Fruit fly (Drosophila melanogaster) whole organism, wandering third instar larva: Measurements from ENCODE around the gene CG42818.

Source experiments
- Abd-B ChIP-seq: fragments of >200 bp; optimal IDR thresholded peaks from 2 replicates; lab custom pipeline; 2017; ENCODE audit warnings: missing biosample characterization, missing genetic modification characterization
- CG32264 ChIP-seq: fragments of 200-800 bp; sonication (Bioruptor generic); optimal IDR thresholded peaks from 2 replicates; lab custom pipeline; 2016; ENCODE audit warnings: missing biosample characterization, missing genetic modification characterization
- CG9705 ChIP-seq: fragments of 200-800 bp; sonication (Bioruptor generic); optimal IDR thresholded peaks from 2 replicates; lab custom pipeline; 2018; ENCODE audit warnings: missing biosample characterization, mild to moderate bottlenecking, missing genetic modification characterization
- CrebA ChIP-seq: fragments of 200-800 bp; sonication (Bioruptor generic); optimal IDR thresholded peaks from 2 replicates; lab custom pipeline; 2016; ENCODE audit warnings: missing biosample characterization, mild to moderate bottlenecking, missing genetic modification characterization, borderline replicate concordance
- Dfd ChIP-seq: fragments of >200 bp; optimal IDR thresholded peaks from 2 replicates; lab custom pipeline; 2017; ENCODE audit warnings: missing biosample characterization, missing genetic modification characterization
- Dif ChIP-seq: fragments of 200-275, 200-300 bp; sonication (Bioruptor generic); optimal IDR thresholded peaks from 2 replicates; lab custom pipeline; 2018; ENCODE audit warnings: missing biosample characterization, missing genetic modification characterization; ENCODE audit not compliant: partially characterized antibody
- GATAd ChIP-seq: sonication (Bioruptor generic); optimal IDR thresholded peaks from 2 replicates; lab custom pipeline; 2016; ENCODE audit warnings: missing biosample characterization, missing genetic modification characterization
- HLH106 ChIP-seq: fragments of 200-800 bp; optimal IDR thresholded peaks from 3 replicates; lab custom pipeline; 2019; ENCODE audit warnings: missing biosample characterization, mild to moderate bottlenecking, missing genetic modification characterization, moderate library complexity
- Hnf4 ChIP-seq: fragments of 200-800 bp; sonication (Bioruptor generic); optimal IDR thresholded peaks from 2 replicates; lab custom pipeline; 2016; ENCODE audit warnings: missing biosample characterization, mild to moderate bottlenecking, missing genetic modification characterization
- Hr78 ChIP-seq: fragments of >200 bp; optimal IDR thresholded peaks from 2 replicates; lab custom pipeline; 2017; ENCODE audit warnings: missing biosample characterization, missing genetic modification characterization
- Hr83 ChIP-seq: fragments of 200-300 bp; sonication (Bioruptor generic); optimal IDR thresholded peaks from 2 replicates; lab custom pipeline; 2016; ENCODE audit warnings: missing biosample characterization, mild to moderate bottlenecking, missing genetic modification characterization, moderate library complexity; ENCODE audit not compliant: poor library complexity, severe bottlenecking
- Jra ChIP-seq: sonication (Bioruptor generic); optimal IDR thresholded peaks from 2 replicates; lab custom pipeline; 2016; ENCODE audit warnings: missing biosample characterization, missing genetic modification characterization
- Mio ChIP-seq: sonication (Bioruptor generic); optimal IDR thresholded peaks from 2 replicates; lab custom pipeline; 2016; ENCODE audit warnings: missing biosample characterization, missing genetic modification characterization
- Myc ChIP-seq: fragments of >200 bp; optimal IDR thresholded peaks from 2 replicates; lab custom pipeline; 2017
- N ChIP-seq: fragments of >200 bp; optimal IDR thresholded peaks from 2 replicates; lab custom pipeline; 2018; ENCODE audit warnings: missing biosample characterization, missing external identifiers, missing genetic modification characterization
- OdsH ChIP-seq: fragments of 200-800 bp; sonication (Bioruptor generic); optimal IDR thresholded peaks from 2 replicates; lab custom pipeline; 2016; ENCODE audit warnings: missing biosample characterization, mild to moderate bottlenecking, missing genetic modification characterization
- Rel ChIP-seq, 2 experiments: fragments of 200-800 bp; sonication (Bioruptor generic) in 1 of 2; optimal IDR thresholded peaks; 2 replicates in 1 of 2; 3 replicates in 1 of 2; lab custom pipeline; 2016 to 2019; ENCODE audit warnings: mild to moderate bottlenecking in 2 of 2, missing biosample characterization in 2 of 2, missing genetic modification characterization in 2 of 2, moderate library complexity in 1 of 2
- Sp1 ChIP-seq: fragments of 200-800 bp; sonication (Bioruptor generic); optimal IDR thresholded peaks from 3 replicates; lab custom pipeline; 2019; ENCODE audit warnings: missing biosample characterization, mild to moderate bottlenecking, missing genetic modification characterization, moderate library complexity
- br ChIP-seq: fragments of 200-800 bp; sonication (Bioruptor generic); optimal IDR thresholded peaks from 2 replicates; lab custom pipeline; 2016; ENCODE audit warnings: missing biosample characterization, missing genetic modification characterization
- brk ChIP-seq: fragments of 200-800 bp; sonication (Bioruptor generic); optimal IDR thresholded peaks from 2 replicates; lab custom pipeline; 2016; ENCODE audit warnings: missing biosample characterization, mild to moderate bottlenecking, missing genetic modification characterization
- dl ChIP-seq, 2 experiments: fragments of 175-275, 200-275 bp in 1 of 2; fragments of 200-275 bp in 1 of 2; sonication (Bioruptor generic); optimal IDR thresholded peaks; lab custom pipeline; 2018; ENCODE audit warnings: mild to moderate bottlenecking in 2 of 2, missing biosample characterization in 2 of 2, missing genetic modification characterization in 2 of 2, moderate library complexity in 2 of 2; ENCODE audit not compliant: partially characterized antibody in 2 of 2, insufficient read depth in 1 of 2
- dmrt93B ChIP-seq: fragments of 200-800 bp; sonication (Bioruptor generic); optimal IDR thresholded peaks from 2 replicates; lab custom pipeline; 2018; ENCODE audit warnings: missing biosample characterization, mild to moderate bottlenecking, missing genetic modification characterization
- dsf ChIP-seq: sonication (Bioruptor generic); optimal IDR thresholded peaks from 2 replicates; lab custom pipeline; 2016; ENCODE audit warnings: missing biosample characterization, missing genetic modification characterization, borderline replicate concordance
- ey ChIP-seq: fragments of 200-800 bp; sonication (Bioruptor generic); optimal IDR thresholded peaks from 2 replicates; lab custom pipeline; 2016; ENCODE audit warnings: missing biosample characterization, missing genetic modification characterization
- foxo ChIP-seq, 2 experiments: fragments of 200-800 bp; sonication (Bioruptor generic); optimal IDR thresholded peaks; 2 replicates in 1 of 2; 3 replicates in 1 of 2; lab custom pipeline; 2016 to 2017; ENCODE audit warnings: missing biosample characterization in 2 of 2, missing genetic modification characterization in 2 of 2
- fru ChIP-seq: fragments of 200-800 bp; sonication (Bioruptor generic); optimal IDR thresholded peaks from 3 replicates; lab custom pipeline; 2016; ENCODE audit warnings: missing biosample characterization, mild to moderate bottlenecking, missing genetic modification characterization
- h ChIP-seq: fragments of 200-800 bp; sonication (Bioruptor generic); optimal IDR thresholded peaks from 3 replicates; lab custom pipeline; 2016; ENCODE audit warnings: missing biosample characterization, mild to moderate bottlenecking, missing genetic modification characterization
- jim ChIP-seq: fragments of 175-275, 200-325 bp; sonication (Bioruptor generic); optimal IDR thresholded peaks from 2 replicates; lab custom pipeline; 2016; ENCODE audit warnings: missing biosample characterization, mild to moderate bottlenecking, missing genetic modification characterization
- lola ChIP-seq: fragments of >200 bp; optimal IDR thresholded peaks from 2 replicates; lab custom pipeline; 2017; ENCODE audit warnings: missing biosample characterization, missing genetic modification characterization
- pan ChIP-seq: fragments of >200 bp; optimal IDR thresholded peaks from 2 replicates; lab custom pipeline; 2017
- psq ChIP-seq: fragments of 200-800 bp; sonication (Bioruptor generic); optimal IDR thresholded peaks from 3 replicates; lab custom pipeline; 2017; ENCODE audit warnings: missing biosample characterization, mild to moderate bottlenecking, missing genetic modification characterization, moderate library complexity
- rgr ChIP-seq: fragments of 200-800 bp; sonication (Bioruptor generic); optimal IDR thresholded peaks from 3 replicates; lab custom pipeline; 2016; ENCODE audit warnings: missing biosample characterization, mild to moderate bottlenecking, missing genetic modification characterization
- sage ChIP-seq: fragments of 200-800 bp; sonication (Bioruptor generic); optimal IDR thresholded peaks from 2 replicates; lab custom pipeline; 2016; ENCODE audit warnings: missing biosample characterization, mild to moderate bottlenecking, missing genetic modification characterization
- sv ChIP-seq: fragments of 200-800 bp; sonication (Bioruptor generic); optimal IDR thresholded peaks from 3 replicates; lab custom pipeline; 2016; ENCODE audit warnings: missing biosample characterization, missing genetic modification characterization
- tai ChIP-seq: sonication (Bioruptor generic); optimal IDR thresholded peaks from 2 replicates; lab custom pipeline; 2016; ENCODE audit warnings: missing biosample characterization, missing genetic modification characterization
- usp ChIP-seq: fragments of >200 bp; optimal IDR thresholded peaks from 2 replicates; lab custom pipeline; 2017; ENCODE audit warnings: missing biosample characterization, missing genetic modification characterization
- woc ChIP-seq: sonication (Bioruptor generic); optimal IDR thresholded peaks from 2 replicates; lab custom pipeline; 2016; ENCODE audit warnings: missing biosample characterization, mild to moderate bottlenecking, missing genetic modification characterization

Gene CG42818

DNA sequence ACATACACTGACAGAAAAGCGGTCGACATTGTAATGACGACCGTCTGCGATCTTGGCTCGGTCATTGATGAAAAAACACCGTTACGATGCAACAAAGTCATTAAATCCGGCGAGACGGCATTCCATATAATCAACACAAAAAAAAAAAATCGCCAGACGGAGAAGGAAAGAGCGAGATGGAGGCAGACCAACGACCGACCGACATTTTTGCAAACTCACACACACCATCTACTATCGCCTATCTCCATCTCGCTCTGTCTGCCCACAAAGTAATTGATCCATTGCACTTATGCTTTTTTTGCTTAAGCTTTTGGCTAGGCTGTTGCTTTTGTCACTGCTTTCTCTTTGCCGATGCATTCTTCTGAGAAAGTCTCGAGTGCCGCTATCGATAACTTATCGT is 32.4 kb downstream of the CG42818 start:
- TF ChIP-seq sage (no peak), jim (GFP tag; lab: Kevin White, UChicago) (no peak), foxo (GFP tag; optimal IDR thresholded peaks at IDR 0.05; lab: Kevin White, UChicago) (no peak), h (GFP tag; lab: Kevin White, UChicago) (no peak), GATAd (no peak), usp (GFP tag; lab: Kevin White, UChicago) (no peak), Mio (no peak), Abd-B (GFP tag; lab: Kevin White, UChicago) (no peak), OdsH (GFP tag; lab: Kevin White, UChicago) (no peak), rgr (GFP tag; lab: Kevin White, UChicago) (no peak), Dfd (GFP tag; lab: Kevin White, UChicago) (no peak), N (GFP tag; lab: Kevin White, UChicago) (no peak), brk (GFP tag; lab: Kevin White, UChicago) (no peak)
- TF ChIP-seq, all 38 proteins: peak for 0

DNA sequence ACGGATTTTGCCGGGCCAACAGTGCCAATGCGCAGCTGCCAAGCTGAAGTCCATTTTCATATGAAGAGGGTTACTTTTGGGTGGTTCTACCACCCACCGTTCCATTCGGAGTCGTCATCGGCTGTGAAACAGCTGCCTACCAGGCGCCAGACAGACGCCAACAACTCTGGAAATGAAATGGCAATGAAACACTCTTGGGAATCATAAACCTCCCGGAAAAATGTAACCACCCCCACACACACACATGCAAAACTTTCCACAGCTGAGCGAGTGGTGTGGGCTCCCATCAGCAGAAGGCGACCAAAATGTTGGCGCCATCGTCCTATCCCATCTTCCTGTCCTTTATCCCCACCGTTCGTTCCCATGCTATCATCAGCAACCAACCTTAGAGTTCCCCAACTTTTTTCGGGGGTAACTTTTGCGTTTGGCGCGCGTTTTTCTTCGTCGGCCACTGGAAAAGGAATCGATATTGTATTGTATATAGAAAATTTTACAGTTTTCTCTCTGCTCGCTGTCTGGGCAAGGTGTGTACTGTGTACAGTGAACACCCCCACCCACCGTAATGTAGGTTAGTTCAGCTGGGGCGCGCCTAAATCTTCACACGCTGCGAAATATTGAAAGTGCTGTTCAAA is 33.6 kb downstream of the CG42818 start:
- peak; percentile 6 for TF ChIP-seq Dif
- TF ChIP-seq foxo (GFP tag; optimal IDR thresholded peaks at IDR 0.05; lab: Kevin White, UChicago), result no peak

DNA sequence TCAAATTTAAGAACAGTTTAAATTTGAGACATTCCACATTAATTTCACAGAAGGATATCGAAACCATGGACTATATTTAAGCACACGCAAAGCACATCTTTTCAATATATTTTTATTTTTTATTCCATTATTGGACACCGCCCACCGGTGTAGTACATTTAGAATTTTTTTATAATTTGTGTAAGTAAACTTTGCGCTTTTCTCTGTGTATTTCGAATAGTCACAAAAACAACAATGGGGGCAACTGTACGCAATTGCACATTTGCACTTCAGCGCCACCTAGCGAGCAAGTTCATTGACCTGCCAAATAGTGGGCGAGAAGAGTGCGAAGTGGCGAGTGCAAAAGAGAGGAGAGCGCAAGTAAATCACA is 34.1 kb downstream of the CG42818 start:
- no peak for TF ChIP-seq GATAd
- TF ChIP-seq CrebA (GFP tag; lab: Kevin White, UChicago), result no peak
- TF ChIP-seq brk (GFP tag; lab: Kevin White, UChicago), result no peak
- TF ChIP-seq sage, result no peak
- no peak for TF ChIP-seq Mio
- no peak for TF ChIP-seq usp (GFP tag; lab: Kevin White, UChicago)
- no peak for TF ChIP-seq Hr78 (GFP tag; lab: Kevin White, UChicago)
- no peak for TF ChIP-seq lola (GFP tag; lab: Kevin White, UChicago)
- no peak for TF ChIP-seq Myc (lab: Kevin White, UChicago)
- TF ChIP-seq jim (GFP tag; lab: Kevin White, UChicago), result no peak
- peak; percentile 8 for TF ChIP-seq Sp1 (GFP tag; lab: Kevin White, UChicago)
- no peak for TF ChIP-seq dl (GFP tag; optimal IDR thresholded peaks at IDR 0.05; lab: Kevin White, UChicago; ENCODE audit: insufficient read depth in 1 of 2, partially characterized antibody in 2 of 2)
- no peak for TF ChIP-seq OdsH (GFP tag; lab: Kevin White, UChicago)
- no peak for TF ChIP-seq Hr83 (GFP tag; lab: Kevin White, UChicago)
- TF ChIP-seq woc (GFP tag; lab: Kevin White, UChicago), result no peak
- TF ChIP-seq h (GFP tag; lab: Kevin White, UChicago), result peak; percentile 21
- no peak for TF ChIP-seq ey
- TF ChIP-seq rgr (GFP tag; lab: Kevin White, UChicago), result no peak
- TF ChIP-seq Dif, result no peak
- no peak for TF ChIP-seq dsf
- TF ChIP-seq CG32264 (GFP tag; lab: Kevin White, UChicago), result no peak
- no peak for TF ChIP-seq Rel (GFP tag; optimal IDR thresholded peaks at IDR 0.05; lab: Kevin White, UChicago)
- no peak for TF ChIP-seq Rel (tag; optimal IDR thresholded peaks at IDR 0.05; lab: Kevin White, UChicago)
- TF ChIP-seq foxo (GFP tag; optimal IDR thresholded peaks at IDR 0.05; lab: Kevin White, UChicago), result peak in 1 of 2 experiments; percentile 30
- TF ChIP-seq Abd-B (GFP tag; lab: Kevin White, UChicago), result no peak
- no peak for TF ChIP-seq Hnf4 (GFP tag; lab: Kevin White, UChicago)
- no peak for TF ChIP-seq Dfd (GFP tag; lab: Kevin White, UChicago)
- TF ChIP-seq CG9705, result no peak
- peak; percentile 4 for TF ChIP-seq br (GFP tag; lab: Kevin White, UChicago)
- no peak for TF ChIP-seq pan (lab: Kevin White, UChicago)
- no peak for TF ChIP-seq N (GFP tag; lab: Kevin White, UChicago)
- peak; percentile 8 for TF ChIP-seq HLH106 (tag; lab: Kevin White, UChicago)
- peak; percentile 20 for TF ChIP-seq sv (GFP tag; lab: Kevin White, UChicago)
- TF ChIP-seq dmrt93B (GFP tag; lab: Kevin White, UChicago), result no peak
- no peak for TF ChIP-seq psq (GFP tag; lab: Kevin White, UChicago)
- no peak for TF ChIP-seq tai (GFP tag; lab: Kevin White, UChicago)
- TF ChIP-seq fru (GFP tag; lab: Kevin White, UChicago), result peak; percentile 12
- no peak for TF ChIP-seq Jra
